Worm (Caenorhabditis elegans) whole organism, midembryonic: Measurements from ENCODE around the gene ttr-41.

Experiments used
- T22C8.4 ChIP-seq: fragments of 200-800 bp; sonication (Bioruptor generic); IDR thresholded peaks from 2 replicates; pipeline ENCODE4 v1.3.6; 2022; ENCODE audit warnings: missing genetic modification characterization, missing compliant biosample characterization
- cog-1 ChIP-seq: sonication (generic microtip); optimal IDR thresholded peaks from 2 replicates; lab custom pipeline; 2016; ENCODE audit warnings: missing genetic modification characterization, missing compliant biosample characterization
- flt-1 ChIP-seq: fragments of 200-800 bp; sonication (Bioruptor generic); IDR thresholded peaks from 2 replicates; pipeline ENCODE4 v1.3.6; 2022; ENCODE audit warnings: missing genetic modification characterization, missing compliant biosample characterization
- klf-2 ChIP-seq: fragments of 200-800 bp; sonication (Bioruptor generic); conservative IDR thresholded peaks from 2 replicates; pipeline ENCODE4 v1.3.6; 2022; ENCODE audit warnings: missing genetic modification reagents, missing genetic modification characterization, missing compliant biosample characterization
- tab-1 ChIP-seq: fragments of 200-800 bp; sonication (Bioruptor generic); IDR thresholded peaks from 2 replicates; pipeline ENCODE4 v1.3.6; 2022; ENCODE audit warnings: missing genetic modification characterization, missing compliant biosample characterization
- ztf-23 ChIP-seq: fragments of 200-800 bp; sonication (Bioruptor generic); IDR thresholded peaks from 2 replicates; pipeline ENCODE4 v1.3.6; 2022; ENCODE audit warnings: missing genetic modification reagents, missing genetic modification characterization, missing compliant biosample characterization
- ztf-29 ChIP-seq: fragments of 200-800 bp; sonication (Bioruptor generic); IDR thresholded peaks from 2 replicates; pipeline ENCODE4 v1.3.6; 2022; ENCODE audit warnings: missing genetic modification reagents, missing genetic modification characterization, missing compliant biosample characterization

- TF ChIP-seq ztf-23 (GFP tag; lab: Robert Waterston, UW), result no peak
- no peak for TF ChIP-seq T22C8.4
- TF ChIP-seq klf-2 (GFP tag; lab: Robert Waterston, UW), result no peak
- no peak for TF ChIP-seq flt-1 (GFP tag; lab: Robert Waterston, UW)
- no peak for TF ChIP-seq ztf-29
- TF ChIP-seq cog-1, result no peak
- no peak for TF ChIP-seq tab-1
Measured at ce11 chrII:4726750-4727384, 802 bp downstream of the ttr-41 start.
